Fruit fly (Drosophila melanogaster): ENCODE results near the gene ttm2.
A peak's percentile ranks its signal among the peaks of the same experiment; 100 is the strongest.

ttm2 gene

DNA sequence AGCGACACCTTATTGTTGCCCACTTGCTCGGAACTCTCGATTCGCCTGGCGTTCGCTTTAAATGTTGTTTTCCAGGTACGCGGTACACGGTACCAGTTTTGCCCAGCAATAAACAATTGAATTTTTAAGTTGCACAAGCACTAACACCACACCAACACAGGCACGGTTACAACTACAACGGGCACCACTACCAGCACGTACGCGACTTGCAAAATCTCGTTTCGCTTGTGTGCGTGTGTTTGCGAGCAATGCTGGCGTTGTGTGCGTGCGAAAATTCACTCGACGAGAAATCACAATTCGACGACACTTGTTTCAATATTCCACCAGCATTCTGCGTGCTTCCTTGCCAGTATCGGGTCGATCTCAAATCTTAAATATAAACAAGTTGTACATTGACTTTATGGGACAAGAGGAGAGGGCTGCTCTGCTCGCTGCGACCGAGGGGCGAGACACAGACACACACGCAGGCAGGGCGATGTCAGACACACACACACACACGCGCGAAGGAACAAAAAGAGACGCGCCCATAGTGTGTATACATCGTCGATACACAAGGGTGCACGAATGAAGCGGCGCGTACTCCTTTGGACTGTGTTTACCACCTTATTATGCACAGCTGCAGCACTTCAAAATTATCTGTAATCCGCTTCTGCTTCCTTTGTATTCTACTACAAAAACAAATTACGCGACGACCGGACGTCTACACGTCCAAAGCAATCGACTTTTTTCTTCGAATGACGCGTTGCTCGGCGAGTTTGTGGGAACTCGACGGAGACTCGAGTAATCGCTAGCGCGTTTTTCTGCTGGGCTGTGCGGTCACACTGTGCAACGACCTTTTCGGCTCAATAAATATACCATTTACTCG lies 44.4 kb downstream of the ttm2 start, which contains the start of gene fwd (continued):
- TF ChIP-seq bsh (GFP tag; optimal IDR thresholded peaks at IDR 0.05) = peak in 1 of 2 experiments; percentile 28
- TF ChIP-seq CG12104 (GFP tag; optimal IDR thresholded peaks at IDR 0.05) = no peak
- TF ChIP-seq chn (GFP tag; optimal IDR thresholded peaks at IDR 0.05) = peak; percentile 6
- no peak for TF ChIP-seq wek (GFP tag; optimal IDR thresholded peaks at IDR 0.05)
- TF ChIP-seq Antp (GFP tag; optimal IDR thresholded peaks at IDR 0.05) = no peak
- no peak for TF ChIP-seq Hr3 (GFP tag; optimal IDR thresholded peaks at IDR 0.05)
- TF ChIP-seq pita (GFP tag; optimal IDR thresholded peaks at IDR 0.05) = no peak
- TF ChIP-seq CG17568 (GFP tag; optimal IDR thresholded peaks at IDR 0.05) = no peak
- peak; percentile 50 for TF ChIP-seq Atf6 (GFP tag; IDR thresholded peaks at IDR 0.05)
- 0 out of 3 replicates have a peak, but pooled peaks have one; percentile 22 for TF ChIP-seq CG16813 (GFP tag; IDR thresholded peaks at IDR 0.05; ENCODE audit: partially characterized antibody)
- no peak for TF ChIP-seq CG12942 (GFP tag; optimal IDR thresholded peaks at IDR 0.05)
- no peak for TF ChIP-seq Tbp (GFP tag; optimal IDR thresholded peaks at IDR 0.05)
- TF ChIP-seq CG11560 (tag; IDR thresholded peaks at IDR 0.05) = no peak
- TF ChIP-seq CG1024 (GFP tag; IDR thresholded peaks at IDR 0.05) = no peak
- peak; percentile 36 for TF ChIP-seq D19A (tag; optimal IDR thresholded peaks at IDR 0.05)
- TF ChIP-seq Lhr (GFP tag; optimal IDR thresholded peaks at IDR 0.05) = peak; percentile 78
- TF ChIP-seq CG4282 (GFP tag; optimal IDR thresholded peaks at IDR 0.05) = peak; percentile 63
- TF ChIP-seq CG10959 (GFP tag; IDR thresholded peaks at IDR 0.05) = no peak
- no peak for TF ChIP-seq Nf-YA (GFP tag; IDR thresholded peaks at IDR 0.05)
- peak; percentile 31 for TF ChIP-seq CG12769 (tag; optimal IDR thresholded peaks at IDR 0.05)
- TF ChIP-seq CG14667 (GFP tag; IDR thresholded peaks at IDR 0.05) = no peak
- TF ChIP-seq CG2199 (GFP tag; IDR thresholded peaks at IDR 0.05) = peak; percentile 40; the same call in 1 of the 3 replicates
- TF ChIP-seq Fer1 (GFP tag; optimal IDR thresholded peaks at IDR 0.05) = peak; percentile 43
- TF ChIP-seq cato (GFP tag; optimal IDR thresholded peaks at IDR 0.05; ENCODE audit: borderline replicate concordance) = no peak
- TF ChIP-seq maf-S (GFP tag; optimal IDR thresholded peaks at IDR 0.05) = no peak
- TF ChIP-seq vvl (GFP tag; IDR thresholded peaks at IDR 0.05) = peak; percentile 45; the same call in 1 of the 2 replicates
- peak; percentile 99 for TF ChIP-seq gfzf (GFP tag; optimal IDR thresholded peaks at IDR 0.05)
- peak in 1 of 2 experiments; percentile 37 for TF ChIP-seq insv (GFP tag; optimal IDR thresholded peaks at IDR 0.05)
- TF ChIP-seq CG2202 (tag; optimal IDR thresholded peaks at IDR 0.05) = no peak
- TF ChIP-seq CG12391 (tag; optimal IDR thresholded peaks at IDR 0.05) = peak; percentile 62
- TF ChIP-seq HLHmδ (GFP tag; optimal IDR thresholded peaks at IDR 0.05) = peak; percentile 33
- no peak for TF ChIP-seq CG8944 (GFP tag; optimal IDR thresholded peaks at IDR 0.05)
- no peak for TF ChIP-seq crc (GFP tag; optimal IDR thresholded peaks at IDR 0.05)
- no peak for TF ChIP-seq lola (GFP tag; optimal IDR thresholded peaks at IDR 0.05)
- TF ChIP-seq CG10979 (tag; optimal IDR thresholded peaks at IDR 0.05) = peak; percentile 25
- no peak for TF ChIP-seq otp (GFP tag; IDR thresholded peaks at IDR 0.05)
- TF ChIP-seq mld (GFP tag; IDR thresholded peaks at IDR 0.05; ENCODE audit: partially characterized antibody) = no peak
- peak; percentile 13 for TF ChIP-seq CG4328 (GFP tag; optimal IDR thresholded peaks at IDR 0.05)
- TF ChIP-seq btn (GFP tag; optimal IDR thresholded peaks at IDR 0.05) = no peak
- peak; percentile 58 for TF ChIP-seq CG4617 (GFP tag; optimal IDR thresholded peaks at IDR 0.05; ENCODE audit: borderline replicate concordance)
- no peak for TF ChIP-seq fd96Cb (tag; optimal IDR thresholded peaks at IDR 0.05)
- no peak for TF ChIP-seq CG14014 (GFP tag; IDR thresholded peaks at IDR 0.05)
- peak; percentile 46 for TF ChIP-seq fd64A (GFP tag; optimal IDR thresholded peaks at IDR 0.05)
- TF ChIP-seq grn (GFP tag; optimal IDR thresholded peaks at IDR 0.05) = no peak
- peak; percentile 18 for TF ChIP-seq Camta (GFP tag; optimal IDR thresholded peaks at IDR 0.05)
- no peak for TF ChIP-seq dmrt99B (tag; optimal IDR thresholded peaks at IDR 0.05)
- TF ChIP-seq CG14710 (tag; optimal IDR thresholded peaks at IDR 0.05) = peak; percentile 91
- no peak for TF ChIP-seq Asciz (GFP tag; optimal IDR thresholded peaks at IDR 0.05)
